Worm (Caenorhabditis elegans) whole organism, L1 larva: ENCODE data around the gene tra-4.
A peak's percentile ranks its signal among the peaks of the same experiment; 100 is the strongest.

Source experiments
- aha-1 ChIP-seq: fragments of 150-350 bp; optimal IDR thresholded peaks from 2 replicates; lab custom pipeline; 2014; ENCODE audit warnings: missing biosample characterization, missing genetic modification characterization
- blmp-1 ChIP-seq: fragments of 150-350 bp; optimal IDR thresholded peaks from 2 replicates; lab custom pipeline; 2014; ENCODE audit warnings: missing biosample characterization, missing genetic modification characterization
- efl-1 ChIP-seq, 4 experiments: fragments of 150-350 bp; optimal IDR thresholded peaks in 3 of 4; peaks in 1 of 4; 1 replicate in 1 of 4; 2 replicates in 3 of 4; lab custom pipeline; 2014; ENCODE audit warnings: missing biosample characterization in 2 of 4, missing genetic modification characterization in 2 of 4, missing genetic modification reagents in 2 of 4
- hlh-4 ChIP-seq: sonication (generic microtip); optimal IDR thresholded peaks from 2 replicates; lab custom pipeline; 2016; ENCODE audit warnings: mild to moderate bottlenecking, missing genetic modification characterization, missing compliant biosample characterization
- lsy-2 ChIP-seq, 2 experiments: fragments of 150-350 bp; optimal IDR thresholded peaks; 2 replicates each; lab custom pipeline; 2014; ENCODE audit warnings: missing biosample characterization in 2 of 2, missing genetic modification characterization in 2 of 2
- mep-1 ChIP-seq: fragments of 150-350 bp; optimal IDR thresholded peaks from 2 replicates; lab custom pipeline; 2014; ENCODE audit warnings: missing biosample characterization, missing genetic modification characterization
- nhr-77 ChIP-seq: fragments of 150-350 bp; optimal IDR thresholded peaks from 2 replicates; lab custom pipeline; 2014; ENCODE audit warnings: missing biosample characterization, missing genetic modification characterization
- rnt-1 ChIP-seq: sonication (generic microtip); optimal IDR thresholded peaks from 2 replicates; lab custom pipeline; 2016; ENCODE audit warnings: mild to moderate bottlenecking, missing genetic modification characterization, moderate library complexity, missing compliant biosample characterization
- unc-130 ChIP-seq: fragments of 150-350 bp; optimal IDR thresholded peaks from 2 replicates; lab custom pipeline; 2017; ENCODE audit warnings: missing biosample characterization, missing genetic modification characterization, inconsistent platforms
- unc-30 ChIP-seq: sonication (generic microtip); optimal IDR thresholded peaks from 2 replicates; lab custom pipeline; 2017; ENCODE audit warnings: missing biosample characterization, missing genetic modification characterization

ce11 chrX:2840287-2840686 lies 17.1 kb downstream of the tra-4 start, which contains the start of gene Y71H10B.1:
- TF ChIP-seq blmp-1 (tag; lab: Kevin White, UChicago) = peak; percentile 27
- no peak for TF ChIP-seq rnt-1 (tag; lab: Kevin White, UChicago)
- TF ChIP-seq unc-130 (tag; lab: Kevin White, UChicago) = peak; percentile 7
- TF ChIP-seq unc-30 (tag; lab: Kevin White, UChicago) = no peak
- TF ChIP-seq nhr-77 = no peak
- no peak for TF ChIP-seq mep-1 (tag; lab: Kevin White, UChicago)
- no peak for TF ChIP-seq efl-1 (optimal IDR thresholded peaks at IDR 0.05; lab: Kevin White, UChicago)
- no peak for TF ChIP-seq efl-1 (GFP tag; optimal IDR thresholded peaks at IDR 0.05 in 1 of 2; lab: Kevin White, UChicago)
- no peak for TF ChIP-seq aha-1
- TF ChIP-seq lsy-2 (tag; optimal IDR thresholded peaks at IDR 0.05; lab: Kevin White, UChicago) = no peak
- no peak for TF ChIP-seq hlh-4
